Fruit fly (Drosophila melanogaster) whole organism, pupa: ENCODE results near the gene Pka-C1.

Experiments used
- CG32121 ChIP-seq: fragments of 200-800 bp; sonication (Bioruptor generic); IDR thresholded peaks from 2 replicates; pipeline ENCODE4 v1.3.6; 2022; ENCODE audit warnings: missing biosample characterization, missing genetic modification characterization
- CG8159 ChIP-seq: fragments of 200-800 bp; sonication (Bioruptor generic); optimal IDR thresholded peaks from 3 replicates; lab custom pipeline; 2018; ENCODE audit warnings: missing biosample characterization, mild to moderate bottlenecking, missing genetic modification characterization, moderate library complexity
- Pif1A ChIP-seq: fragments of 200-800 bp; sonication (Bioruptor generic); optimal IDR thresholded peaks from 3 replicates; lab custom pipeline; 2016; ENCODE audit warnings: missing biosample characterization, missing genetic modification characterization
- Snoo ChIP-seq: fragments of 200-800 bp; sonication (Bioruptor generic); optimal IDR thresholded peaks from 3 replicates; lab custom pipeline; 2017; ENCODE audit warnings: missing biosample characterization, mild to moderate bottlenecking, missing genetic modification characterization, inconsistent platforms
- fd96Ca ChIP-seq: fragments of 200-800 bp; sonication (Bioruptor generic); IDR thresholded peaks from 3 replicates; pipeline ENCODE4 v1.3.6; 2022; ENCODE audit warnings: missing biosample characterization, missing genetic modification characterization
- rn ChIP-seq: fragments of 200-800 bp; sonication (Bioruptor generic); IDR thresholded peaks from 2 replicates; pipeline ENCODE4 v1.3.6; 2022; ENCODE audit warnings: missing biosample characterization, missing genetic modification characterization

DNA sequence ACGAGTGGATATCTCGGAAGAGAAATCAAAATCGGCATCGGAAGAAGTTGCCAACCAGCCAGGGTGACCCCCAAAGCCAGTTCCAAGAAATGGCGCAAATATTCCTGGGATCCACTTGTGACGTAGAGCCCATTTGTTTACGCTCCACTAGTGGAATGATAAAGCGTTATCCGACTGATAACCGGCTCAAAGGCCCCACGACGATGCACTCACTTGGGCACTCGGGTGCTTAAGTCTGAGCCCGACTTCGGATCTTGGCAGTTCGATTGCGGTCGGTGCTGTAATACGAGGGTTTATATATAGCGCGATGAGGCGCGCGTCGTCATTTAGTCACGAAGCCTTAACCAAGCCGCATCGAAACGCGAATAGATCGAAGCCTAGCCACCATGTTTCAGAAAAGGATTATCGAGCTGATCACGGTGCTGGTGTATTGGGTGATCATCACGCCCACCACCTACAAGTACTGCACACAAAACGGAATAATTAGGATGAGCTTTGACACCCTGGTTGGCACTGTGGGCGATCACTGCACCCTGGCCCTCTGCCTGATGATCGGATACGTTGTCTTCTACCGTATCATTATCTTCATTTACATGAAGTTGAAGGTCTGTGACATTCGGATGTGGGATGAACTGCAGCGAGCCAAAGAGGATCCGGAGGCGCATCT lies 30.7 kb upstream of the Pka-C1 start, which contains the start of gene CG13116:
- TF ChIP-seq rn (GFP tag; lab: Robert Waterston, UW) (no peak), CG8159 (tag; lab: Kevin White, UChicago) (no peak), Pif1A (no peak), Snoo (tag; lab: Kevin White, UChicago) (no peak), CG32121 (GFP tag; lab: Robert Waterston, UW) (no peak), fd96Ca (no peak)
